Worm (Caenorhabditis elegans): ENCODE measurements around the gene csp-1.

- TF ChIP-seq fkh-10 (GFP tag; optimal IDR thresholded peaks at IDR 0.05), result no peak
- no peak for TF ChIP-seq egl-27 (tag; optimal IDR thresholded peaks at IDR 0.05)
- no peak for TF ChIP-seq lin-38 (GFP tag; IDR thresholded peaks at IDR 0.05)
- TF ChIP-seq ztf-11 (tag; optimal IDR thresholded peaks at IDR 0.05), result no peak
- no peak for TF ChIP-seq pha-4 (GFP tag; IDR thresholded peaks at IDR 0.05)
- TF ChIP-seq pha-4 (tag; optimal IDR thresholded peaks at IDR 0.05), result no peak
- no peak for TF ChIP-seq zag-1 (tag; optimal IDR thresholded peaks at IDR 0.05)
- TF ChIP-seq ZK546.5 (tag; optimal IDR thresholded peaks at IDR 0.05), result no peak
- TF ChIP-seq lin-39 (tag; optimal IDR thresholded peaks at IDR 0.05), result no peak
- TF ChIP-seq ces-1 (GFP tag; optimal IDR thresholded peaks at IDR 0.05), result no peak
- no peak for TF ChIP-seq unc-39 (tag; optimal IDR thresholded peaks at IDR 0.05)
Observed at ce11 chrII:13624330-13624729, 23.3 kb downstream of the csp-1 start, which contains the start of gene gst-16.

Measured in whole organism, L4 larva.